Worm (Caenorhabditis elegans) whole organism, L4/young adult: ENCODE results near the gene R11D1.12.
A peak's percentile ranks its signal among the peaks of the same experiment; 100 is the strongest.

Experiments
- W03F9.2 ChIP-seq: fragments of 150-350 bp; optimal IDR thresholded peaks from 2 replicates; lab custom pipeline; 2014; ENCODE audit warnings: missing biosample characterization, missing genetic modification characterization
- dao-5 ChIP-seq: sonication (generic microtip); optimal IDR thresholded peaks from 2 replicates; lab custom pipeline; 2016; ENCODE audit warnings: missing genotype, missing genetic modification characterization, moderate library complexity, missing compliant biosample characterization
- him-1 ChIP-seq: sonication (generic microtip); optimal IDR thresholded peaks from 2 replicates; lab custom pipeline; 2016; ENCODE audit warnings: missing genotype, missing genetic modification reagents, missing genetic modification characterization, missing compliant biosample characterization

R11D1.12 gene

DNA sequence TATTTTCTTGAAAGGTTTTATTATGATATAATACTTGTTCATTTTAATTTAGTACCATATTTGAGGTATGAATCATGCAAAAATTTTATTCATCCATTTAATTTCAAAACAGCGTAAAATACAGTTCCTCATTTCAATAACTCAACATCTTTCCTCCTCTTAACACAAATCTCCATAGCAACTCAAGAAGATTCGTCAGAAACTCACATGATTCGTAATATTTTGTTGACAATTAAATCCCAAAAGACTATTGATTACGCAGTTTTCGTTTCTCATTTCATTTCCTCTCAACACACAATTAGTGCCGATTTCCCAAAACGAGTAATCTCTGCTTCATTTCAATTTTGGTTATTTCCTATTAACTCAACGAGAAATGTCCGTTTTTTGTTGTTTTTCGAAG lies 17.5 kb downstream of the R11D1.12 start, which contains the start of gene R11D1.2:
R11D1.2 (plus strand) TSS at position 301 of the 400 bp plus-strand sequence.
- TF ChIP-seq dao-5 (tag; lab: Kevin White, UChicago) (no peak), W03F9.2 (tag; lab: Kevin White, UChicago) (no peak), him-1 (no peak)

DNA sequence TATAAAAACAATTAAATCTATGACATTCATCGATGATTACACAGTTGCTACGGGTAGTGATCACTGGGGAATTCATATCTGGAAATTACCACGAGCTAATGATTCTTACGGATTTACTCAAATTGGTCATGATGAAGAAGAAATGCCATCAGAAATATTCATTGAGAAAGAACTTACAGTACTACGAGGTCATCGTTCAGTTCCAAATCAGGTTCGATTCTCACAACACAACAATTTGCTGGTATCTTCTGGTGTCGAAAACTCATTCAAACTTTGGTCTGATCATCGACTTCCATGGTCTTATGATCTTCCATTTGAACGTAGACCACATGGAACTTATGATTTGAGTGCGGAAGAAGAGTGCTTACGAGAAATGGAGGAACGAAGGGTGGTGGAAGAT lies 19.3 kb downstream of the R11D1.12 start:
- no peak for TF ChIP-seq W03F9.2 (tag; lab: Kevin White, UChicago)
- TF ChIP-seq him-1 = no peak
- TF ChIP-seq dao-5 (tag; lab: Kevin White, UChicago) = no peak

DNA sequence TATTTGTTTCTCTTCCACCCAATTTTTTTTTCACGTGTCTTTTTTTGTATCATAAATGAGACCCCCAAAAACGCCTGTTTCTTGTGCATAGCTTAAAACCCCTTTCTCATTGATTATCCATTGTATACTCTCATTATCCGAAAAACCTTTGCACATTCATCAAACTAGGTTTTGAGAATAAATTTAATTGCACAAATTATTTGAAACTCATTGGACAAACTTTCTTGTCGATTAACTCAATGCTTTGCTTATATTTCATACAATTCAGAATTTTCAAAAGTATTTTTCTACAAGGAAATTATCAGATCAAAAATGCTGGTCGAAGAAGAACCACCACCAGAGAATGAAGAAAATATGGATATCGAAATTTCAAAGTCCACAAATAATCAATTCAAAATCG lies 21.7 kb downstream of the R11D1.12 start, which contains the start of gene R11D1.1:
R11D1.1 (plus strand) TSS at position 301 of the 400 bp plus-strand sequence.
- no peak for TF ChIP-seq him-1
- TF ChIP-seq W03F9.2 (tag; lab: Kevin White, UChicago) = no peak
- TF ChIP-seq dao-5 (tag; lab: Kevin White, UChicago) = no peak

DNA sequence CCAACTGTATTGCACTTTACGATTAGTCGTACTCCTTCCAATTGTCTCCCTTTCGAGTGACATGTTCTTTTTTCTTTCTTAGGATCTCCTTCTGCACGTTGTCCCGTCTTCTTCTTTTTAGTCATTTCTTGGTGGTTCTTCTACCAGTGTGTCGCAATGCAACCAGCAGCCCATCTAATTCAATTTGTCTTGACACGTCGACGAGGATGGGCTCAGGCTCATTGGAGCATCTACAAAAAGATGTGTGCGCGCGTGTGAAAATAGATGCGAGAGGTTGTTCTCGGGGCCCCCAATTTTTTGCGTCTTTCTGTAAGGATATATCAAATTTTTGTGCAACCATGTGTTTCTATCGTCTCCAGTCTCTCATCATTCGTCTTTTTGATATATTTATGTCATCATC lies 24.2 kb downstream of the R11D1.12 start:
- TF ChIP-seq W03F9.2 (tag; lab: Kevin White, UChicago) (no peak), him-1 (no peak), dao-5 (tag; lab: Kevin White, UChicago) (no peak)

DNA sequence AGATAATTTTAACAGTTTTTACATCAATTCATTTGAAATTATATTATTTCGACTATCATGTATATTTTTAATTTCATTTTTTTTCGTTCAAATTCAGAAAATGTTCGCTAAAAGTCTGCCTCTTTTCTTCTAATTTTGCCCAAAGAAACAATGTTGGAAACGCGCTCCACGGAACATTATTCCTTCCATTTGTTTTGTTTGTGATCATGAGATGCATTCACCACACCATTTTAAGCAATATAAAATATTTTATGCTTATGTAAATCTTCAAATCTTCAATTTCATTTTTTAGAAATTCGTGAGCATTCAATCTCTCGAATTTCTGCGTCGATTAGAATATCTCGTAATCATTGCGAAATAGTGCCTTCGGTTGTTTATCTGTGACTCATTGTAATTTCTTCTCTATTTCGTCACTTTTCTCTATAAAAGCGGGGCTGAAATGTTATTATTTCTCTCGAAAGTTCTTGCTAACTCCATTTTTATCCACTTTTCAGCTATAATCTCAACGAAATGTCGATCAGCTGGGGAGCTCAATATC lies 28.4 kb downstream of the R11D1.12 start, which contains the start of gene istr-1:
istr-1 (plus strand) TSS at position 495 of the 538 bp plus-strand sequence.
- TF ChIP-seq dao-5 (tag; lab: Kevin White, UChicago) (no peak), him-1 (no peak), W03F9.2 (tag; lab: Kevin White, UChicago) (no peak)

DNA sequence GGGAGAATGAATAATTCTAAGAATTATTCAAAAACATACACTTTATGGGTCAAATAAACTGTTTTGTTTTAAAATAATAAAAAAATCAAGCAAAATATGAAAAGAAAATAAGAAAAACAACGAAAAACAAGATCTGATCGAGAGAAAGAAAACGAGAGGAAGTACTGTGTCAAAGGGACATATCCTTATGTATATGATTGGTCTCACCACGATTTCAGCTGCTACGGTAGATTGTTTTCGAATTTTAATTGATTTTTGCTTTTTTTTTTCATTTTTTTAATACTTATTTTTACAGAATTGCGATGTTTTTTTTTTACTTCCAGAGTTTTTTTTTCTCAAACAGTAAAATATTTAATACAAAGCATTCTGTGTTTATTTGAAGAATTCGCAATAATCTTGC lies 29.0 kb downstream of the R11D1.12 start:
- TF ChIP-seq him-1 (no peak), W03F9.2 (tag; lab: Kevin White, UChicago) (peak; percentile 62)

DNA sequence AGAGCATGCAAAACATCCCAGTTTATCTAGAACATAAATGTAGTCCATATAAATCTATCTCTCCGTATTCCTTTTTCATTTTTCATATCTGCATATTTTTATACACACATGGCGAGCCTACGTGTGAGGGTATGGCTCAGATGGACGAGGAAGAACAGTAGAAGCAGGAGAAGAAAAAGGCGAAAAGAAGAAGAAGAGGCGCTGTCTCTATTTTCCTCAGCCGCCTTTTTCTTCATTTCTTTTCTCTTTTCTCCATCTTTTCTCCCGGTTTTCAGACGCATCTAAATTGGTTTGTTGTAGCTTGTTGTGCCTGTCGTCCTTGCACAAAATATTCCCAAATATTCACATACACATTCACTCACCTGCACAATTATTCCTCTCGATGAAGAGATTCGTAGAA lies 29.8 kb downstream of the R11D1.12 start, which contains the start of gene K10C8.4:
K10C8.4 (plus strand) TSS at position 301 of the 400 bp plus-strand sequence.
- TF ChIP-seq dao-5 (tag; lab: Kevin White, UChicago) (no peak), W03F9.2 (tag; lab: Kevin White, UChicago) (no peak), him-1 (no peak)

ce11 chrV:12695155-12695554 lies 30.6 kb downstream of the R11D1.12 start, which contains the start of gene parn-1:
TSS of gene parn-1 (minus strand) at chrV:12695255.
- TF ChIP-seq him-1 = no peak
- no peak for TF ChIP-seq W03F9.2 (tag; lab: Kevin White, UChicago)
- no peak for TF ChIP-seq dao-5 (tag; lab: Kevin White, UChicago)

ce11 chrV:12683205-12683604 lies 42.6 kb downstream of the R11D1.12 start:
- TF ChIP-seq him-1 = no peak
- TF ChIP-seq dao-5 (tag; lab: Kevin White, UChicago) = no peak
- TF ChIP-seq W03F9.2 (tag; lab: Kevin White, UChicago) = no peak

ce11 chrV:12679807-12680206 lies 46.0 kb downstream of the R11D1.12 start, which contains the start of gene frpr-15:
TSS of gene frpr-15 (plus strand) at chrV:12680107.
- no peak for TF ChIP-seq W03F9.2 (tag; lab: Kevin White, UChicago)
- no peak for TF ChIP-seq him-1
- no peak for TF ChIP-seq dao-5 (tag; lab: Kevin White, UChicago)

DNA sequence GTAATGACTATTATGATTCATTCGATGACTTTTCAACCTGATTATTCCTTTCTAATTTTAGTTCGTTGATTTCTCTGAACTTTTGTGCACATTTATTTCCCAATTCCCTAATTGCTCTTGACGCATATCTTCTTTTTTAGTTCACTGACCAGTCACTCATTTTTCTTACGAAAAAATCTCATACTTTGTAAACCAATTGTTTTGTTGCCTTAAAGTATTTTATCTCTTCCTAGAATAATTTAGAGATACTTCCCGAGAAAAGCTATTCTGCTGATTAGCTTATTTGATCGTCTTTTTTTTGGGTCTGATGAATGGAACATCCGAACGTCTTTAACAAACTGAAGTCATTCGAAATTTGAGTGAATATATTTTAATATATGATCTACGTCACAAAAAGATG lies 46.5 kb downstream of the R11D1.12 start:
- TF ChIP-seq him-1 (no peak), W03F9.2 (tag; lab: Kevin White, UChicago) (no peak), dao-5 (tag; lab: Kevin White, UChicago) (no peak)

DNA sequence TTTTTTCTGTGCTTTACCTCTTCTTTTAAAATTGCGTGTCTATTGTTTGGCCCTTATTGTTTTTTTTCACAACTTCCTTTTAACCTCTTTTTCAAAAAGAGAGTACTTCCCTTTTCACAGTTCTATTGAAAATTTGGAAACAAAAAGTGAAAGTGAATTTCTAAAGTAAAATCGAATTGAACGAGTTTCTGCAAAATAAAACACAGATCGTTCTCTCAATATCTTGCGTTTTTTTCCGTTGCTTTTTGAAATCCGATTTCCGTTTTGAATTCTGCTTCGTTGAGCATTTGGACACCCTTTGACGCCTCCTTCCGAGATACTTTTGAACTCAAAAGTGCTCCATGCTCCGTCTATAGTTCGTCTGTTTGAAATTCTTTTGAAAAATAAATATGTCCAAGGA lies 49.5 kb downstream of the R11D1.12 start:
- no peak for TF ChIP-seq W03F9.2 (tag; lab: Kevin White, UChicago)
- no peak for TF ChIP-seq him-1
- no peak for TF ChIP-seq dao-5 (tag; lab: Kevin White, UChicago)
